Worm (Caenorhabditis elegans) whole organism, mixed stage, embryonic: ENCODE measurements around the gene Y97E10AR.1.

Experiments
- hlh-1 ChIP-seq: fragments of 150-350 bp; optimal IDR thresholded peaks from 2 replicates; lab custom pipeline; 2014; ENCODE audit warnings: missing biosample characterization, missing genetic modification reagents, missing genetic modification characterization
- mab-5 ChIP-seq: fragments of 150-350 bp; optimal IDR thresholded peaks from 2 replicates; lab custom pipeline; 2014; ENCODE audit warnings: missing biosample characterization, missing genetic modification characterization
- nhr-237 ChIP-seq: fragments of 150-350 bp; optimal IDR thresholded peaks from 2 replicates; lab custom pipeline; 2014; ENCODE audit warnings: missing biosample characterization, missing genetic modification characterization

DNA sequence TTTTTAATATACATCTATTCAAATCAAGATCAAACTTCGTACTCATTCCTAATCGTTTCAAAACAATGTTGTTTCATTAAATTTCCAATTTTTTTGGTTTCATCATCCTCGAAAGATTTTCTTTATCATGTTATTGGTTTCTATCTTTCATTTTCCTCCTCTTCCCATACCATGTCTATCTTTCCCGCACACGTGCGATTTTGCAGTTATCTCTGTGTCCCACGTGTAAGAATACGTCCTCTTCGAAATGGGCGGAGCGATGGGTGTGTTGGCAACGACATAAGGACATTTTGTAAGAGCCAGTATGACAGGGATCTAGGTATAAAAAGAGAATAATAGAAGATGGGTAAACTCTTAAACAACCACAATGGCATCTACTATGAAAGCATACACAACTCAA, 25.1 kb downstream of the Y97E10AR.1 start, which contains the start of gene F43H9.4:
- no peak for TF ChIP-seq mab-5 (tag; lab: Kevin White, UChicago)
- TF ChIP-seq hlh-1 (tag; lab: Kevin White, UChicago), result no peak
- TF ChIP-seq nhr-237, result no peak
